Worm (Caenorhabditis elegans) whole organism, late embryonic: Measurements from ENCODE around the gene ZK622.4.

ENCODE experiments used
- ahr-1 ChIP-seq: sonication (generic microtip); optimal IDR thresholded peaks from 2 replicates; lab custom pipeline; 2016; ENCODE audit warnings: missing genetic modification characterization, missing compliant biosample characterization
- ama-1 ChIP-seq: fragments of 150-350 bp; optimal IDR thresholded peaks from 2 replicates; lab custom pipeline; 2014
- nhr-11 ChIP-seq: fragments of 150-350 bp; optimal IDR thresholded peaks from 2 replicates; lab custom pipeline; 2014; ENCODE audit warnings: missing biosample characterization, missing genetic modification characterization
- pha-2 ChIP-seq: sonication (generic microtip); optimal IDR thresholded peaks from 2 replicates; lab custom pipeline; 2017; ENCODE audit warnings: mild to moderate bottlenecking, missing genetic modification characterization, missing compliant biosample characterization
- pha-4 ChIP-seq: fragments of 150-350 bp; optimal IDR thresholded peaks from 2 replicates; lab custom pipeline; 2018; ENCODE audit warnings: missing biosample characterization, missing genetic modification reagents, missing genetic modification characterization
- tbx-2 ChIP-seq: sonication (generic microtip); optimal IDR thresholded peaks from 2 replicates; lab custom pipeline; 2016; ENCODE audit warnings: missing genetic modification characterization, missing compliant biosample characterization
- unc-55 ChIP-seq: sonication (generic microtip); optimal IDR thresholded peaks from 2 replicates; lab custom pipeline; 2017; ENCODE audit warnings: missing biosample characterization, missing genetic modification reagents, missing genetic modification characterization
- zip-5 ChIP-seq: sonication (generic microtip); optimal IDR thresholded peaks from 2 replicates; lab custom pipeline; 2016; ENCODE audit warnings: missing genetic modification characterization, missing compliant biosample characterization

- no peak for TF ChIP-seq pha-2 (tag; lab: Kevin White, UChicago)
- no peak for TF ChIP-seq unc-55
- TF ChIP-seq pha-4 (tag; lab: Kevin White, UChicago) = no peak
- no peak for TF ChIP-seq zip-5 (tag; lab: Kevin White, UChicago)
- TF ChIP-seq ahr-1 (tag; lab: Kevin White, UChicago) = no peak
- no peak for TF ChIP-seq ama-1 (lab: Kevin White, UChicago)
- no peak for TF ChIP-seq tbx-2 (tag; lab: Kevin White, UChicago)
- TF ChIP-seq nhr-11 = no peak
Measured at ce11 chrII:5308961-5309360, 16.5 kb downstream of the ZK622.4 start.
